Worm (Caenorhabditis elegans) whole organism, L4 larva: ENCODE data around the gene pdhk-2.
A peak's percentile ranks its signal among the peaks of the same experiment; 100 is the strongest.

ENCODE experiments used
- Y105C5A.15 ChIP-seq: fragments of 200-800 bp; sonication (Bioruptor generic); IDR thresholded peaks from 2 replicates; pipeline ENCODE4 v1.3.6; 2022; ENCODE audit warnings: missing genetic modification characterization, missing compliant biosample characterization
- ZK546.5 ChIP-seq, 2 experiments: sonication (generic microtip); optimal IDR thresholded peaks; 2 replicates each; lab custom pipeline; 2017; ENCODE audit warnings: missing biosample characterization in 2 of 2, missing genetic modification characterization in 2 of 2
- aha-1 ChIP-seq: fragments of 150-350 bp; peaks from one replicate; lab custom pipeline; 2014; ENCODE audit warnings: missing biosample characterization, missing genetic modification characterization
- ceh-28 ChIP-seq: fragments of 150-350 bp; optimal IDR thresholded peaks from 2 replicates; lab custom pipeline; 2014; ENCODE audit warnings: missing biosample characterization, missing genetic modification reagents, missing genetic modification characterization
- ceh-62 ChIP-seq: sonication (generic microtip); optimal IDR thresholded peaks from 2 replicates; lab custom pipeline; 2017; ENCODE audit warnings: missing biosample characterization, missing genetic modification characterization
- daf-16 ChIP-seq, 3 experiments: sonication (generic microtip); optimal IDR thresholded peaks; 2 replicates each; lab custom pipeline; 2016 to 2017; ENCODE audit warnings: missing genetic modification characterization in 3 of 3, missing genetic modification reagents in 3 of 3, mild to moderate bottlenecking in 2 of 3, missing compliant biosample characterization in 2 of 3, missing biosample characterization in 1 of 3, moderate library complexity in 1 of 3
- daf-19 ChIP-seq: fragments of 200-800 bp; sonication (Bioruptor generic); conservative IDR thresholded peaks from 2 replicates; pipeline ENCODE4 v1.3.6; 2022; ENCODE audit warnings: missing genetic modification characterization, missing compliant biosample characterization
- dmd-6 ChIP-seq: fragments of 200-800 bp; sonication (Bioruptor generic); IDR thresholded peaks from 2 replicates; pipeline ENCODE4 v1.3.6; 2022; ENCODE audit warnings: missing genetic modification reagents, missing genetic modification characterization, missing compliant biosample characterization
- egl-27 ChIP-seq: sonication (generic microtip); optimal IDR thresholded peaks from 3 replicates; lab custom pipeline; 2017; ENCODE audit warnings: missing biosample characterization, missing genetic modification reagents, missing genetic modification characterization
- hif-1 ChIP-seq, 2 experiments: sonication (generic microtip); optimal IDR thresholded peaks; 2 replicates each; lab custom pipeline; 2016 to 2017; ENCODE audit warnings: missing compliant biosample characterization in 2 of 2, missing genetic modification characterization in 2 of 2, missing genetic modification reagents in 2 of 2, missing genotype in 2 of 2, mild to moderate bottlenecking in 1 of 2
- hlh-11 ChIP-seq: fragments of 200-800 bp; sonication (Bioruptor generic); optimal IDR thresholded peaks from 2 replicates; lab custom pipeline; 2018; ENCODE audit warnings: mild to moderate bottlenecking, missing genetic modification characterization, missing compliant biosample characterization
- lin-13 ChIP-seq: fragments of 150-350 bp; optimal IDR thresholded peaks from 2 replicates; lab custom pipeline; 2014; ENCODE audit warnings: missing biosample characterization, missing genetic modification reagents, missing genetic modification characterization
- lin-29 ChIP-seq: fragments of 200-800 bp; sonication (Bioruptor generic); IDR thresholded peaks from 2 replicates; pipeline ENCODE4 v1.3.6; 2022; ENCODE audit warnings: missing genetic modification reagents, missing genetic modification characterization, missing compliant biosample characterization
- lin-38 ChIP-seq: fragments of 200-800 bp; sonication (Bioruptor generic); IDR thresholded peaks from 2 replicates; pipeline ENCODE4 v1.3.6; 2022; ENCODE audit warnings: missing genetic modification reagents, missing genetic modification characterization, missing compliant biosample characterization
- lir-3 ChIP-seq: sonication (generic microtip); optimal IDR thresholded peaks from 2 replicates; lab custom pipeline; 2016; ENCODE audit warnings: mild to moderate bottlenecking, missing genetic modification characterization, missing compliant biosample characterization
- mes-2 ChIP-seq: sonication (generic microtip); optimal IDR thresholded peaks from 2 replicates; lab custom pipeline; 2016; ENCODE audit warnings: missing genotype, mild to moderate bottlenecking, missing genetic modification characterization, missing compliant biosample characterization; ENCODE audit not compliant: poor library complexity, severe bottlenecking
- mxl-3 ChIP-seq: fragments of 200-800 bp; sonication (Bioruptor generic); optimal IDR thresholded peaks from 2 replicates; lab custom pipeline; 2018; ENCODE audit warnings: mild to moderate bottlenecking, missing genetic modification characterization, missing compliant biosample characterization
- nhr-11 ChIP-seq: fragments of 150-350 bp; optimal IDR thresholded peaks from 2 replicates; lab custom pipeline; 2014; ENCODE audit warnings: missing biosample characterization, missing genetic modification characterization
- nhr-111 ChIP-seq: fragments of 200-800 bp; sonication (Bioruptor generic); optimal IDR thresholded peaks from 2 replicates; lab custom pipeline; 2018; ENCODE audit warnings: mild to moderate bottlenecking, missing genetic modification characterization, missing compliant biosample characterization
- nhr-237 ChIP-seq: sonication (generic microtip); optimal IDR thresholded peaks from 2 replicates; lab custom pipeline; 2017; ENCODE audit warnings: missing biosample characterization, missing genetic modification characterization
- nhr-48 ChIP-seq: sonication (generic microtip); optimal IDR thresholded peaks from 2 replicates; lab custom pipeline; 2016; ENCODE audit warnings: mild to moderate bottlenecking, missing genetic modification characterization, missing compliant biosample characterization
- nhr-76 ChIP-seq: fragments of 150-350 bp; optimal IDR thresholded peaks from 2 replicates; lab custom pipeline; 2014; ENCODE audit warnings: missing biosample characterization, missing genetic modification characterization
- nhr-77 ChIP-seq: fragments of 150-350 bp; optimal IDR thresholded peaks from 2 replicates; lab custom pipeline; 2014; ENCODE audit warnings: missing biosample characterization, missing genetic modification characterization
- rbr-2 ChIP-seq: sonication (generic microtip); optimal IDR thresholded peaks from 2 replicates; lab custom pipeline; 2016; ENCODE audit warnings: missing genotype, missing genetic modification characterization, missing compliant biosample characterization
- saeg-2 ChIP-seq: fragments of 200-800 bp; sonication (Bioruptor generic); IDR thresholded peaks from 2 replicates; pipeline ENCODE4 v1.3.6; 2022; ENCODE audit warnings: missing genetic modification reagents, missing genetic modification characterization, missing compliant biosample characterization
- sdz-12 ChIP-seq: fragments of 200-800 bp; sonication (Bioruptor generic); optimal IDR thresholded peaks from 2 replicates; lab custom pipeline; 2018; ENCODE audit warnings: mild to moderate bottlenecking, missing genetic modification characterization, missing compliant biosample characterization
- set-16 ChIP-seq: fragments of 200-800 bp; sonication (Bioruptor generic); IDR thresholded peaks from 2 replicates; pipeline ENCODE4 v1.3.6; 2022; ENCODE audit warnings: missing genetic modification reagents, missing genetic modification characterization, missing compliant biosample characterization
- unc-130 ChIP-seq: sonication (generic microtip); optimal IDR thresholded peaks from 2 replicates; lab custom pipeline; 2016; ENCODE audit warnings: missing genetic modification reagents, missing genetic modification characterization, missing compliant biosample characterization
- unc-62 ChIP-seq, 3 experiments: fragments of 150-350 bp in 1 of 3; sonication (generic microtip); optimal IDR thresholded peaks in 2 of 3; peaks in 1 of 3; 1 replicate in 1 of 3; 2 replicates in 2 of 3; lab custom pipeline; 2014 to 2017; ENCODE audit warnings: missing biosample characterization in 3 of 3, missing genetic modification characterization in 3 of 3, missing genetic modification reagents in 3 of 3, missing genotype in 1 of 3
- zfp-3 ChIP-seq: fragments of 200-800 bp; sonication (Bioruptor generic); conservative IDR thresholded peaks from 2 replicates; pipeline ENCODE4 v1.3.6; 2022; ENCODE audit warnings: missing genetic modification reagents, missing genetic modification characterization, missing compliant biosample characterization
- zip-2 ChIP-seq: fragments of 150-350 bp; optimal IDR thresholded peaks from 2 replicates; lab custom pipeline; 2014; ENCODE audit warnings: missing biosample characterization, missing genetic modification characterization
- ztf-11 ChIP-seq: fragments of 150-350 bp; optimal IDR thresholded peaks from 2 replicates; lab custom pipeline; 2014; ENCODE audit warnings: missing biosample characterization, missing genetic modification characterization

Gene pdhk-2

DNA sequence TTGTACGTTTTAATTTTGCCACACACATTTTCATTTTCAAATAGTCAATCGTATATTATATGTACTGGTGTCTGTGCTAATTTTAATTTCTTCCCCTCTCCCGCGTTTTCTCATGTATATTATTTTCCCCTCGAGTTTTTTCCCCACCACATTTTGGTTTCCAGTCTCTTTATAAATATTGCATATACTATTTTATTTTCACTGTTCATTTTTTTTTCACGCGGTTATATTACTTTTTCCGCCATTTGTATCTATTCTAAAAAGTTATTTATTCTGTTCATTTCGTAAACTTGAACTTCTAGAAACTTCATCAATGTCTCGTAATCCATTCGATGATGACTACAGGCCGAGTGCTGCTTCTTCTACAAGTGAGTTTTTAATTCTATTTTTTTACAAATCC lies 34.7 kb upstream of the pdhk-2 start, which contains the start of gene snap-29:
TSS of gene snap-29 (plus strand) at position 301 of the 400 bp plus-strand sequence.
- no peak for TF ChIP-seq nhr-237
- TF ChIP-seq hif-1 (tag; optimal IDR thresholded peaks at IDR 0.05; lab: Kevin White, UChicago): no peak
- no peak for TF ChIP-seq lin-13 (GFP tag; lab: Kevin White, UChicago)
- TF ChIP-seq zip-2 (tag; lab: Kevin White, UChicago): no peak
- no peak for TF ChIP-seq ztf-11 (tag; lab: Kevin White, UChicago)

DNA sequence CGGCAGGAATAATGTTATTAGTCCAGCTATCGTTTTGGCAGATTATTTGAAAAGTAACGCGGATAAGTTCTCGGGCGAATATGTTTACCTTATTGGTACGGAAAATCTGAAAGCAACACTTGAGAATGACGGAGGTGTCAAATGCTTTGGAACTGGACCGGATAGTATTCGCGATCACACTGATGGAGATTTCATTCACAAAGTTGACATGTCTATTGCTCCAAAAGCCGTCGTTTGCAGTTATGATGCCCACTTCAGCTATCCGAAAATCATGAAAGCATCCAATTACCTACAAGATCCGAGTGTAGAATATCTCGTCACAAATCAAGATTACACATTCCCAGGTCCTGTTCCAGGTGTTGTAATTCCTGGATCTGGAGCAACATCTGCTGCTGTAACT lies 32.2 kb upstream of the pdhk-2 start:
- TF ChIP-seq daf-16 (GFP tag; optimal IDR thresholded peaks at IDR 0.05; lab: Kevin White, UChicago) (no peak), daf-16 (tag; optimal IDR thresholded peaks at IDR 0.05; lab: Kevin White, UChicago) (no peak), set-16 (GFP tag; lab: Robert Waterston, UW) (no peak), aha-1 (tag; lab: Kevin White, UChicago) (peak; percentile 81), unc-62 (GFP tag; optimal IDR thresholded peaks at IDR 0.05 in 1 of 2; lab: Kevin White, UChicago) (peak in 1 of 2 experiments; percentile 91), unc-62 (tag; optimal IDR thresholded peaks at IDR 0.05; lab: Kevin White, UChicago) (no peak), sdz-12 (GFP tag; lab: Kevin White, UChicago) (no peak)

DNA sequence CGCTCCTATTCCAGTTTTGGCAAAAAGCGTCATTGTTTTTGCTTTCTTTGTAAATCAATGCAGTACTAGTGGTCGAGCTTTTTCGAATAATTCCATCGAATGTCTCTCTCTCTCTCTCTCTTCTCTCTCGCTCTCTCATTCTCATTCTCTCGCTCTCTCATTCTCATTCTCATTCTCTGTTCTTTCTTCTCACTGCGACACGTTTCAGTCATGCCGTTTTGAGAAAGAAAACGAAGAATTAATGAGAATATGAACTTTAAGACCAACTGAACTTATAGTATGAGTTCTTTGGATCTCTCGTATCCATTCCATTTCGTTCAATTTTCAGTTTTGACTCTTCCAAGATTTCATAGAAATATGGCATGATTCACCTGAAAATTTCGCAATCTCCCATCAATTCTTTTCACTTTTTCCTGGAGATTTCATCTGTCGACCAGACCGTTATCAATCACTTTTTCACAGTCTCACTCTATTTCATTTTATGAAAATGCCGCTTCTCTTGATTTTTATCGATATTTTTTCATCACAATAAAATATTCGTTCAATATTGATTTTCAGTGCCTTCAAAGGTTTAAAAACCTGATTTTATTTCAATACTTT lies 31.3 kb upstream of the pdhk-2 start:
- peak; percentile 21; the same call in 1 of the 2 replicates for TF ChIP-seq dmd-6
- TF ChIP-seq lin-29 (GFP tag; lab: Robert Waterston, UW): no peak
- TF ChIP-seq aha-1 (tag; lab: Kevin White, UChicago): peak; percentile 28
- TF ChIP-seq nhr-11 (tag; lab: Kevin White, UChicago): peak; percentile 5
- TF ChIP-seq mxl-3: peak; percentile 85
- TF ChIP-seq zfp-3 (GFP tag; lab: Robert Waterston, UW): no peak
- no peak for TF ChIP-seq lin-38 (GFP tag; lab: Robert Waterston, UW)
- peak; percentile 48 for TF ChIP-seq hlh-11 (tag; lab: Kevin White, UChicago)
- peak; percentile 10 for TF ChIP-seq nhr-48 (tag; lab: Kevin White, UChicago)
- TF ChIP-seq, all 104 proteins: peak for 6

DNA sequence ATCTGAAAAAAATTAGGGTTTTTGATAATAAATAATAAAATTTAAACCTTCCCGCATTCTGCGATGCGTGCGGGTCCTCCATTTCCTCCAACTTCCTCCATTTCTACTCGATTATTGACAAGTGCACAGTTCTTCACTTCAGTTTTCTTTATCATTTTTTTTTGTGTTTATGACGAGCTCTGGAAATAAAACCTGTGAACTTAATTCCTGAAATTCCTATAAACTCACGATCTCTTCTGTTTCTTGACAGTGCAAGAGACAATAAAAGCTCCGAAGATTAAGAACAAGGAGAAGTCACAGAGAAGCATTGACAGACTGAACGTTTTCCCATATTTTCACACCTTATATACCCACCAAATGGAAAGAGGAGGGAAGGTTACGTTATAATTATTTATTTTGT lies 30.6 kb upstream of the pdhk-2 start, which contains the start of gene K02D10.3:
TSS of gene K02D10.3 (minus strand) at position 101 of the 400 bp plus-strand sequence.
- TF ChIP-seq ZK546.5 (tag; optimal IDR thresholded peaks at IDR 0.05; lab: Kevin White, UChicago) (no peak), unc-130 (no peak), nhr-77 (tag; lab: Kevin White, UChicago) (no peak), lir-3 (tag; lab: Kevin White, UChicago) (no peak), nhr-111 (no peak)

ce11 chrIII:8771162-8771561 lies 29.9 kb upstream of the pdhk-2 start, which contains the start of gene K02D10.2:
Gene K02D10.2, minus strand, starts transcription at chrIII:8771262.
- TF ChIP-seq daf-16 (GFP tag; optimal IDR thresholded peaks at IDR 0.05; lab: Kevin White, UChicago): no peak
- TF ChIP-seq daf-16 (tag; optimal IDR thresholded peaks at IDR 0.05; lab: Kevin White, UChicago): no peak
- TF ChIP-seq ceh-62 (tag; lab: Kevin White, UChicago): no peak
- no peak for TF ChIP-seq saeg-2 (GFP tag; lab: Robert Waterston, UW)

DNA sequence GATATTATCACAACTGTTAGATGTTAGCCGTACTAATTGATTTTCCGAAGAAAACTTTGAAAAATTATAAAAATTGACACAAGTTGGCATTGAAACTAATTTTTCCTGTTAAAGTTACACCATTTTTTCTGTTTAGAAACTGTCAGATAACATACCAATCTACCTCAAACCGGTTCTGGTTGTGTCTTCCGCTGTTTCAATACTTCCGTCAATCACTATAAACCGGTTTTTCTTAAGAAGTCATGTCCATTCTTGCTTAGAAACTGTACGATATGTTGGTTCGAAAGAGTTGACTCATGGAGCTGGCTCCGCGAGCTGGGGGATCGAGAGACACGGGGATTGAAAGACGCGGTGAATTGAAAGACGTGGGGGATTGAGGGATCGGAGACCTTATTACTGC lies 29.0 kb upstream of the pdhk-2 start:
- no peak for TF ChIP-seq nhr-76 (tag; lab: Kevin White, UChicago)
- TF ChIP-seq daf-19 (GFP tag; lab: Robert Waterston, UW): no peak
- no peak for TF ChIP-seq zfp-3 (GFP tag; lab: Robert Waterston, UW)
- peak; percentile 15 for TF ChIP-seq hlh-11 (tag; lab: Kevin White, UChicago)
- TF ChIP-seq mxl-3: no peak
- TF ChIP-seq Y105C5A.15: 0 out of 2 replicates have a peak, but pooled peaks have one; percentile 43
- TF ChIP-seq ceh-28 (tag; lab: Kevin White, UChicago): no peak
- TF ChIP-seq set-16 (GFP tag; lab: Robert Waterston, UW): no peak
- TF ChIP-seq rbr-2: no peak
- TF ChIP-seq egl-27 (tag; lab: Kevin White, UChicago): no peak
- no peak for TF ChIP-seq mes-2 (tag; lab: Kevin White, UChicago)
